Fruit fly (Drosophila melanogaster) whole organism, embryonic: ENCODE measurements around the gene CG3339.
A peak's percentile ranks its signal among the peaks of the same experiment; 100 is the strongest.

Source experiments
- ATbp ChIP-seq: fragments of 200-800 bp; sonication (Bioruptor generic); optimal IDR thresholded peaks from 2 replicates; lab custom pipeline; 2017; ENCODE audit warnings: missing biosample characterization, mild to moderate bottlenecking, missing genetic modification characterization, missing genetic modification reagents
- Antp ChIP-seq: fragments of 200-800 bp; sonication (Bioruptor generic); optimal IDR thresholded peaks from 3 replicates; lab custom pipeline; 2016; ENCODE audit warnings: missing biosample characterization, missing genetic modification characterization
- Atf-2 ChIP-seq: fragments of 200-800 bp; sonication (Bioruptor generic); optimal IDR thresholded peaks from 2 replicates; lab custom pipeline; 2016; ENCODE audit warnings: missing biosample characterization, missing genetic modification characterization
- CG12236 ChIP-seq: fragments of 200-800 bp; sonication (Bioruptor generic); optimal IDR thresholded peaks from 2 replicates; lab custom pipeline; 2016; ENCODE audit warnings: missing biosample characterization, missing genetic modification characterization
- CG12391 ChIP-seq: fragments of 200-800 bp; sonication (Bioruptor generic); optimal IDR thresholded peaks from 3 replicates; lab custom pipeline; 2018; ENCODE audit warnings: missing biosample characterization, mild to moderate bottlenecking, missing genetic modification characterization, moderate library complexity
- CG12769 ChIP-seq: fragments of 200-800 bp; sonication (Bioruptor generic); optimal IDR thresholded peaks from 2 replicates; lab custom pipeline; 2019; ENCODE audit warnings: missing biosample characterization, mild to moderate bottlenecking, missing genetic modification characterization, moderate library complexity
- CG14965 ChIP-seq: fragments of 200-800 bp; sonication (Bioruptor generic); optimal IDR thresholded peaks from 2 replicates; lab custom pipeline; 2016; ENCODE audit warnings: missing biosample characterization, missing genetic modification characterization, borderline replicate concordance
- CG15073 ChIP-seq: fragments of 200-800 bp; sonication (Bioruptor generic); optimal IDR thresholded peaks from 2 replicates; lab custom pipeline; 2016; ENCODE audit warnings: missing biosample characterization, missing genetic modification characterization
- CG17186 ChIP-seq: fragments of 200-800 bp; sonication (Bioruptor generic); optimal IDR thresholded peaks from 3 replicates; lab custom pipeline; 2017; ENCODE audit warnings: missing biosample characterization, missing genetic modification reagents, missing genetic modification characterization
- CG2889 ChIP-seq: fragments of 200-800 bp; sonication (Bioruptor generic); IDR thresholded peaks from 3 replicates; pipeline ENCODE4 v1.3.6; 2022; ENCODE audit warnings: missing biosample characterization, missing genetic modification characterization
- CG31224 ChIP-seq: fragments of 200-800 bp; sonication (Bioruptor generic); IDR thresholded peaks from 2 replicates; pipeline ENCODE4 v1.3.6; 2022; ENCODE audit warnings: missing biosample characterization, missing genetic modification characterization
- CG31365 ChIP-seq: fragments of 200-800 bp; sonication (Bioruptor generic); optimal IDR thresholded peaks from 2 replicates; lab custom pipeline; 2018; ENCODE audit warnings: missing biosample characterization, mild to moderate bottlenecking, missing genetic modification characterization
- CG31388 ChIP-seq: fragments of 200-800 bp; sonication (Bioruptor generic); optimal IDR thresholded peaks from 2 replicates; lab custom pipeline; 2016; ENCODE audit warnings: missing biosample characterization, missing genetic modification characterization
- CG34224 ChIP-seq: fragments of 200-800 bp; sonication (Bioruptor generic); IDR thresholded peaks from 3 replicates; pipeline ENCODE4 v1.3.6; 2022; ENCODE audit warnings: missing biosample characterization, missing genetic modification characterization; ENCODE audit not compliant: partially characterized antibody
- CG3995 ChIP-seq: fragments of 200-800 bp; sonication (Bioruptor generic); optimal IDR thresholded peaks from 3 replicates; lab custom pipeline; 2016; ENCODE audit warnings: missing biosample characterization, missing genetic modification characterization
- CG42726 ChIP-seq: fragments of 200-800 bp; sonication (Bioruptor generic); IDR thresholded peaks from 2 replicates; pipeline ENCODE4 v1.3.6; 2022; ENCODE audit warnings: missing biosample characterization, missing genetic modification characterization; ENCODE audit not compliant: partially characterized antibody
- CG6654 ChIP-seq: fragments of 200-800 bp; sonication (Bioruptor generic); optimal IDR thresholded peaks from 2 replicates; lab custom pipeline; 2017; ENCODE audit warnings: missing biosample characterization, mild to moderate bottlenecking, missing genetic modification characterization
- CG8388 ChIP-seq: fragments of 200-800 bp; sonication (Bioruptor generic); optimal IDR thresholded peaks from 2 replicates; lab custom pipeline; 2019; ENCODE audit warnings: missing biosample characterization, mild to moderate bottlenecking, missing genetic modification characterization, moderate library complexity
- CG8924 ChIP-seq: fragments of 200-800 bp; optimal IDR thresholded peaks from 3 replicates; lab custom pipeline; 2019; ENCODE audit warnings: missing biosample characterization, mild to moderate bottlenecking, missing genetic modification characterization, moderate library complexity
- CG9727 ChIP-seq: fragments of 200-800 bp; sonication (Bioruptor generic); optimal IDR thresholded peaks from 3 replicates; lab custom pipeline; 2017; ENCODE audit warnings: missing biosample characterization, mild to moderate bottlenecking, missing genetic modification characterization
- Doc2 ChIP-seq: fragments of 200-800 bp; sonication (Bioruptor generic); IDR thresholded peaks from 2 replicates; pipeline ENCODE4 v1.3.6; 2022; ENCODE audit warnings: missing biosample characterization, missing genetic modification characterization
- Fer1 ChIP-seq: fragments of 200-800 bp; sonication (Bioruptor generic); optimal IDR thresholded peaks from 2 replicates; lab custom pipeline; 2017; ENCODE audit warnings: missing biosample characterization, mild to moderate bottlenecking, missing genetic modification characterization
- Hand ChIP-seq: fragments of 200-800 bp; sonication (Bioruptor generic); optimal IDR thresholded peaks from 2 replicates; lab custom pipeline; 2017; ENCODE audit warnings: mild to moderate bottlenecking, missing biosample characterization, missing genetic modification reagents, missing genetic modification characterization
- Hey ChIP-seq: fragments of 200-800 bp; sonication (Bioruptor generic); optimal IDR thresholded peaks from 3 replicates; lab custom pipeline; 2018; ENCODE audit warnings: missing biosample characterization, mild to moderate bottlenecking, missing genetic modification characterization
- Lhr ChIP-seq: fragments of 200-800 bp; sonication (Bioruptor generic); optimal IDR thresholded peaks from 3 replicates; lab custom pipeline; 2017; ENCODE audit warnings: mild to moderate bottlenecking, missing biosample characterization, missing genetic modification reagents, missing genetic modification characterization
- NC2β ChIP-seq: fragments of 200-800 bp; sonication (Bioruptor generic); optimal IDR thresholded peaks from 2 replicates; lab custom pipeline; 2016; ENCODE audit warnings: missing biosample characterization, missing genetic modification characterization
- NK7.1 ChIP-seq: fragments of 200-800 bp; sonication (Bioruptor generic); optimal IDR thresholded peaks from 3 replicates; lab custom pipeline; 2016; ENCODE audit warnings: missing biosample characterization, missing genetic modification characterization
- Poxn ChIP-seq: fragments of 200-800 bp; sonication (Bioruptor generic); IDR thresholded peaks from 2 replicates; pipeline ENCODE4 v1.3.6; 2022; ENCODE audit warnings: missing biosample characterization, missing genetic modification characterization
- Ssrp ChIP-seq: fragments of 200-800 bp; sonication (Bioruptor generic); optimal IDR thresholded peaks from 2 replicates; lab custom pipeline; 2018; ENCODE audit warnings: missing biosample characterization, mild to moderate bottlenecking, missing genetic modification characterization, moderate library complexity
- Taf1 ChIP-seq: fragments of 200-800 bp; sonication (Bioruptor generic); IDR thresholded peaks from 2 replicates; pipeline ENCODE4 v1.3.6; 2022; ENCODE audit warnings: missing biosample characterization, missing genetic modification characterization
- cato ChIP-seq: fragments of 200-800 bp; sonication (Bioruptor generic); optimal IDR thresholded peaks from 2 replicates; lab custom pipeline; 2016; ENCODE audit warnings: missing biosample characterization, missing genetic modification characterization, borderline replicate concordance
- ci ChIP-seq: fragments of 200-800 bp; sonication (Bioruptor generic); IDR thresholded peaks from 3 replicates; pipeline ENCODE4 v1.3.6; 2022; ENCODE audit warnings: missing biosample characterization, missing genetic modification characterization
- crc ChIP-seq: fragments of 200-800 bp; sonication (Bioruptor generic); optimal IDR thresholded peaks from 2 replicates; lab custom pipeline; 2016; ENCODE audit warnings: missing biosample characterization, missing genetic modification characterization
- dan ChIP-seq: fragments of 200-800 bp; sonication (Bioruptor generic); IDR thresholded peaks from 2 replicates; pipeline ENCODE4 v1.3.6; 2022; ENCODE audit warnings: missing biosample characterization, missing genetic modification characterization
- dimm ChIP-seq: fragments of 200-800 bp; sonication (Bioruptor generic); IDR thresholded peaks from 2 replicates; pipeline ENCODE4 v1.3.6; 2022; ENCODE audit warnings: missing biosample characterization, missing genetic modification characterization
- gsb ChIP-seq: fragments of 200-800 bp; sonication (Bioruptor generic); IDR thresholded peaks from 2 replicates; pipeline ENCODE4 v1.3.6; 2022; ENCODE audit warnings: missing biosample characterization, missing genetic modification characterization
- gt ChIP-seq: fragments of 200-800 bp; sonication (Bioruptor generic); IDR thresholded peaks from 2 replicates; pipeline ENCODE4 v1.3.6; 2022; ENCODE audit warnings: missing biosample characterization, missing genetic modification characterization
- ham ChIP-seq: fragments of 200-800 bp; sonication (Bioruptor generic); IDR thresholded peaks from 2 replicates; pipeline ENCODE4 v1.3.6; 2022; ENCODE audit warnings: missing biosample characterization, missing genetic modification characterization
- hth ChIP-seq: fragments of >200 bp; optimal IDR thresholded peaks from 2 replicates; lab custom pipeline; 2017; ENCODE audit warnings: inconsistent platforms
- nmo ChIP-seq: fragments of 200-800 bp; sonication (Bioruptor generic); optimal IDR thresholded peaks from 2 replicates; lab custom pipeline; 2018; ENCODE audit warnings: missing biosample characterization, mild to moderate bottlenecking, missing genetic modification characterization, moderate library complexity
- p53 ChIP-seq: fragments of 200-800 bp; sonication (Bioruptor generic); optimal IDR thresholded peaks from 2 replicates; lab custom pipeline; 2016; ENCODE audit warnings: missing biosample characterization, missing genetic modification characterization
- pita ChIP-seq: fragments of 200-800 bp; sonication (Bioruptor generic); optimal IDR thresholded peaks from 2 replicates; lab custom pipeline; 2017; ENCODE audit warnings: missing biosample characterization, mild to moderate bottlenecking, missing genetic modification characterization
- pum ChIP-seq: fragments of 200-800 bp; sonication (Bioruptor generic); optimal IDR thresholded peaks from 2 replicates; lab custom pipeline; 2016; ENCODE audit warnings: missing biosample characterization, missing genetic modification characterization
- sc ChIP-seq, 3 experiments: fragments of >200 bp in 2 of 3; fragments of 200-800 bp in 1 of 3; sonication (Bioruptor generic) in 1 of 3; optimal IDR thresholded peaks; 2 replicates in 2 of 3; 3 replicates in 1 of 3; lab custom pipeline; 2017; ENCODE audit warnings: mild to moderate bottlenecking in 1 of 3, missing biosample characterization in 1 of 3, missing genetic modification characterization in 1 of 3, missing genetic modification reagents in 1 of 3
- seq ChIP-seq: fragments of 200-800 bp; sonication (Bioruptor generic); IDR thresholded peaks from 2 replicates; pipeline ENCODE4 v1.3.6; 2022; ENCODE audit warnings: missing biosample characterization, missing genetic modification characterization
- sim ChIP-seq: fragments of 200-800 bp; sonication (Bioruptor generic); IDR thresholded peaks from 2 replicates; pipeline ENCODE4 v1.3.6; 2022; ENCODE audit warnings: missing biosample characterization, missing genetic modification characterization
- slbo ChIP-seq: fragments of 200-800 bp; sonication (Bioruptor generic); IDR thresholded peaks from 2 replicates; pipeline ENCODE4 v1.3.6; 2022; ENCODE audit warnings: missing biosample characterization, missing genetic modification characterization
- slou ChIP-seq: fragments of 200-800 bp; sonication (Bioruptor generic); optimal IDR thresholded peaks from 3 replicates; lab custom pipeline; 2016; ENCODE audit warnings: missing biosample characterization, missing genetic modification characterization
- wor ChIP-seq: fragments of 200-800 bp; sonication (Bioruptor generic); IDR thresholded peaks from 2 replicates; pipeline ENCODE4 v1.3.6; 2022; ENCODE audit warnings: missing biosample characterization, missing genetic modification characterization

CG3339 gene

dm6 chr3R:27253136-27253920 lies 68.8 kb downstream of the CG3339 start, which contains the start of gene pll (continued):
- TF ChIP-seq dan (GFP tag; lab: Robert Waterston, UW) (0 out of 2 replicates have a peak, but pooled peaks have one; percentile 27), gsb (GFP tag; lab: Robert Waterston, UW) (peak; percentile 84), p53 (GFP tag; lab: Kevin White, UChicago) (peak; percentile 78), Hand (GFP tag; lab: Kevin White, UChicago) (peak; percentile 23), slou (GFP tag; lab: Kevin White, UChicago) (peak; percentile 38), CG12769 (tag; lab: Kevin White, UChicago) (no peak), Fer1 (peak; percentile 72), CG15073 (GFP tag; lab: Kevin White, UChicago) (no peak), CG3995 (GFP tag; lab: Kevin White, UChicago) (peak; percentile 43), CG31388 (GFP tag; lab: Kevin White, UChicago) (peak; percentile 44), seq (peak; percentile 69; the same call in 1 of the 2 replicates), crc (GFP tag; lab: Kevin White, UChicago) (peak; percentile 64), NK7.1 (GFP tag; lab: Kevin White, UChicago) (no peak), CG31365 (tag; lab: Kevin White, UChicago) (no peak), slbo (peak; percentile 96), pum (peak; percentile 58), CG8388 (GFP tag; lab: Kevin White, UChicago) (peak; percentile 76), CG12391 (tag; lab: Kevin White, UChicago) (peak; percentile 92), CG9727 (peak; percentile 82), CG12236 (GFP tag; lab: Kevin White, UChicago) (peak; percentile 35), Atf-2 (GFP tag; lab: Kevin White, UChicago) (peak; percentile 27), ham (GFP tag; lab: Robert Waterston, UW) (no peak), cato (GFP tag; lab: Kevin White, UChicago) (no peak), sim (no peak), sc (optimal IDR thresholded peaks at IDR 0.05; lab: Kevin White, UChicago) (no peak), sc (GFP tag; optimal IDR thresholded peaks at IDR 0.05; lab: Kevin White, UChicago) (peak; percentile 30), CG14965 (GFP tag; lab: Kevin White, UChicago) (no peak), Antp (GFP tag; lab: Kevin White, UChicago) (peak; percentile 32), CG31224 (GFP tag; lab: Robert Waterston, UW) (peak; percentile 84), wor (peak; percentile 75), Taf1 (GFP tag; lab: Robert Waterston, UW) (peak; percentile 76), pita (GFP tag; lab: Kevin White, UChicago) (no peak), CG34224 (GFP tag; lab: Robert Waterston, UW) (no peak), Hey (no peak), nmo (GFP tag; lab: Kevin White, UChicago) (peak; percentile 89), Lhr (peak; percentile 88), NC2β (peak; percentile 53), CG8924 (tag; lab: Kevin White, UChicago) (peak; percentile 77), CG42726 (GFP tag; lab: Robert Waterston, UW) (peak; percentile 35; the same call in 1 of the 2 replicates), Poxn (GFP tag; lab: Robert Waterston, UW) (peak; percentile 68), gt (GFP tag; lab: Robert Waterston, UW) (no peak), ATbp (GFP tag; lab: Kevin White, UChicago) (no peak), ci (GFP tag; lab: Robert Waterston, UW) (peak; percentile 91), CG2889 (GFP tag; lab: Robert Waterston, UW) (peak; percentile 84), dimm (peak; percentile 62; the same call in 1 of the 2 replicates), Doc2 (no peak), CG17186 (peak; percentile 45), CG6654 (no peak), hth (lab: Kevin White, UChicago) (no peak), Ssrp (tag; lab: Kevin White, UChicago) (peak; percentile 70)
